Worm (Caenorhabditis elegans) whole organism, L4 larva: ENCODE results near the gene sma-10.

Experiments
- F49E8.2 ChIP-seq: sonication (generic microtip); optimal IDR thresholded peaks from 2 replicates; lab custom pipeline; 2016; ENCODE audit warnings: missing compliant biosample characterization, mild to moderate bottlenecking, missing genetic modification characterization, borderline replicate concordance
- ZK337.2 ChIP-seq: fragments of 200-800 bp; sonication (Bioruptor generic); IDR thresholded peaks from 2 replicates; pipeline ENCODE4 v1.3.6; 2022; ENCODE audit warnings: missing genetic modification reagents, missing genetic modification characterization, missing compliant biosample characterization
- ZK546.5 ChIP-seq, 2 experiments: sonication (generic microtip); optimal IDR thresholded peaks; 2 replicates each; lab custom pipeline; 2017; ENCODE audit warnings: missing biosample characterization in 2 of 2, missing genetic modification characterization in 2 of 2
- ces-1 ChIP-seq: fragments of 150-350 bp; sonication (generic microtip); optimal IDR thresholded peaks from 4 replicates; lab custom pipeline; 2014; ENCODE audit warnings: missing biosample characterization, missing genetic modification reagents, missing genetic modification characterization
- dve-1 ChIP-seq: sonication (generic microtip); optimal IDR thresholded peaks from 2 replicates; lab custom pipeline; 2017; ENCODE audit warnings: antibody characterized with exemption, mild to moderate bottlenecking, missing genetic modification characterization, missing compliant biosample characterization; ENCODE audit not compliant: insufficient read depth
- hlh-30 ChIP-seq: sonication (generic microtip); optimal IDR thresholded peaks from 2 replicates; lab custom pipeline; 2017; ENCODE audit warnings: antibody characterized with exemption, mild to moderate bottlenecking, missing genetic modification characterization, missing compliant biosample characterization; ENCODE audit not compliant: insufficient read depth
- hmg-1.1 ChIP-seq: fragments of 200-800 bp; sonication (Bioruptor generic); IDR thresholded peaks from 2 replicates; pipeline ENCODE4 v1.3.6; 2022; ENCODE audit warnings: missing genetic modification reagents, missing genetic modification characterization, missing compliant biosample characterization
- lin-13 ChIP-seq: fragments of 150-350 bp; optimal IDR thresholded peaks from 2 replicates; lab custom pipeline; 2014; ENCODE audit warnings: missing biosample characterization, missing genetic modification reagents, missing genetic modification characterization
- lin-39 ChIP-seq: fragments of 150-350 bp; optimal IDR thresholded peaks from 2 replicates; lab custom pipeline; 2014; ENCODE audit warnings: missing biosample characterization, missing genetic modification reagents, missing genetic modification characterization
- nhr-77 ChIP-seq: fragments of 150-350 bp; optimal IDR thresholded peaks from 2 replicates; lab custom pipeline; 2014; ENCODE audit warnings: missing biosample characterization, missing genetic modification characterization
- pqm-1 ChIP-seq: sonication (generic microtip); optimal IDR thresholded peaks from 2 replicates; lab custom pipeline; 2017; ENCODE audit warnings: missing biosample characterization, missing genetic modification characterization
- tra-1 ChIP-seq: fragments of 200-800 bp; sonication (Bioruptor generic); IDR thresholded peaks from 2 replicates; pipeline ENCODE4 v1.3.6; 2022; ENCODE audit warnings: missing genetic modification reagents, missing genetic modification characterization, missing compliant biosample characterization
- unc-39 ChIP-seq: sonication (generic microtip); optimal IDR thresholded peaks from 2 replicates; lab custom pipeline; 2017; ENCODE audit warnings: missing biosample characterization, missing genetic modification characterization

ce11 chrIV:266148-266547 is 8.1 kb upstream of the sma-10 start, which contains the start of gene T21D12.12:
- no peak for TF ChIP-seq nhr-77 (tag; lab: Kevin White, UChicago)
- TF ChIP-seq dve-1 = no peak
- TF ChIP-seq unc-39 (tag; lab: Kevin White, UChicago) = no peak
- no peak for TF ChIP-seq ZK546.5 (tag; optimal IDR thresholded peaks at IDR 0.05; lab: Kevin White, UChicago)
- no peak for TF ChIP-seq F49E8.2 (tag; lab: Kevin White, UChicago)
- no peak for TF ChIP-seq lin-39 (tag; lab: Kevin White, UChicago)
- no peak for TF ChIP-seq pqm-1
- no peak for TF ChIP-seq ZK337.2 (GFP tag; lab: Robert Waterston, UW)
- no peak for TF ChIP-seq tra-1 (GFP tag; lab: Robert Waterston, UW)
- TF ChIP-seq ces-1 (GFP tag; lab: Kevin White, UChicago) = no peak
- TF ChIP-seq hmg-1.1 (GFP tag; lab: Robert Waterston, UW) = no peak
- TF ChIP-seq hlh-30 (tag; lab: Kevin White, UChicago) = no peak
- TF ChIP-seq lin-13 (GFP tag; lab: Kevin White, UChicago) = no peak
